Worm (Caenorhabditis elegans): ENCODE measurements around the gene daf-42.

daf-42 gene

DNA sequence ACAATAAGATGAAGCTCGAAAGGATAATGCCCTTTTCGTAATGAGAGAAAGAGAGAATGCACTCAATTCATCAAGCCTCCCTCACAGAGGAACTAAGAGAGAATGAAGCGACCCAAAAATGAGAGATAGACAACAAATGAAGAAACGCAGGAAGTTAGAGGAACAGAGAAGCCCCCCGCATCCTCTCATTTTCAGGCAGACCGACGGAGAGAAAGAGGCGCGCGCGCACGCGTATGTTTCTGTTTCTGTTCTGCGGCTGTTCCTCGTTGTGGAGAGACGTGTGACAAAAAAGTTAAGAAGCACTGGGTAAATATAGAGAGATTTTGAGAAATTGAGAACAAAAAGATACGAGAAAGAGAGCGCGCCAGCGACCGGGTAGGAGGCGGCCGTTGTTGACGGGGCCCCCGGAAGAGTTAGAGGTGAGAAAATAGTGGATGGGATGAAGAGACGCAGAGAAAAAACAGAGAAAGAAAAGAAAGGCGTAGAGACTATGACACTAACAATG, 26.7 kb downstream of the daf-42 start:
- no peak for TF ChIP-seq elt-1 (tag; optimal IDR thresholded peaks at IDR 0.05; ENCODE audit: borderline replicate concordance, insufficient read depth)
- TF ChIP-seq nhr-237 (tag; optimal IDR thresholded peaks at IDR 0.05), result peak; percentile 63
- TF ChIP-seq mep-1 (tag; optimal IDR thresholded peaks at IDR 0.05), result peak; percentile 38
- peak; percentile 12 for TF ChIP-seq blmp-1 (tag; optimal IDR thresholded peaks at IDR 0.05)
- peak; percentile 87 for TF ChIP-seq unc-120 (tag; optimal IDR thresholded peaks at IDR 0.05; ENCODE audit: poor library complexity, severe bottlenecking)
- no peak for TF ChIP-seq nhr-28 (tag; optimal IDR thresholded peaks at IDR 0.05)
- TF ChIP-seq hlh-1 (tag; optimal IDR thresholded peaks at IDR 0.05), result peak; percentile 81
- TF ChIP-seq lsy-2 (tag; optimal IDR thresholded peaks at IDR 0.05), result peak; percentile 40
- TF ChIP-seq snpc-4 (tag; optimal IDR thresholded peaks at IDR 0.05), result no peak
- TF ChIP-seq mls-2 (tag; optimal IDR thresholded peaks at IDR 0.05), result peak; percentile 65
- no peak for TF ChIP-seq cnd-1 (tag; optimal IDR thresholded peaks at IDR 0.05)
- TF ChIP-seq ham-2 (GFP tag; optimal IDR thresholded peaks at IDR 0.05), result peak; percentile 78
- TF ChIP-seq unc-62 (GFP tag; optimal IDR thresholded peaks at IDR 0.05), result peak; percentile 70
- no peak for TF ChIP-seq zip-8 (tag; optimal IDR thresholded peaks at IDR 0.05)
- TF ChIP-seq ces-1 (GFP tag; optimal IDR thresholded peaks at IDR 0.05), result peak; percentile 89

DNA sequence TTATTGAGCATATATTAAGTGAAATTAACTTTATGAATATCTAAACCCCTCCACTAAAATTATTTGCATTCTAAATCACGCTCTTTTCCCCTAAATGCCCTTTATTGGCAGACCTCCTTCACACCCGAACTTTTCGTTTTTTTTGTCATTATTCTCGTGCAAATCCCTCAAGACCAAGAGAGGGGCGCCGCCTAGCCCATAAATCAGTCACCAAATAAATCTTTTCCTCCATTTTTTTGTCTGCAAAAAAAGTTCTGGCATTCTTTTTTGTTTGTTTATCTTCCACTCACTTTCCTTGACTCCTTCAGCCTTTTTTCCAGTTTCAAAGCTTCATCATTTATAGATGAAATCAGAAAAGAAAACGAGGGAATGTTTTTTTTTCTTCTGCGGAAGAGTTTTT, 27.8 kb downstream of the daf-42 start:
- TF ChIP-seq cnd-1 (tag; optimal IDR thresholded peaks at IDR 0.05), result no peak
- TF ChIP-seq tbx-8 (GFP tag; optimal IDR thresholded peaks at IDR 0.05), result no peak
- TF ChIP-seq ceh-83 (GFP tag; optimal IDR thresholded peaks at IDR 0.05), result no peak
- TF ChIP-seq drap-1 (GFP tag; optimal IDR thresholded peaks at IDR 0.05), result no peak
- TF ChIP-seq ztf-11 (tag; optimal IDR thresholded peaks at IDR 0.05), result no peak
- TF ChIP-seq nhr-237 (tag; optimal IDR thresholded peaks at IDR 0.05), result no peak
- TF ChIP-seq lin-32 (GFP tag; optimal IDR thresholded peaks at IDR 0.05), result no peak
- no peak for TF ChIP-seq flh-1 (GFP tag; optimal IDR thresholded peaks at IDR 0.05)

DNA sequence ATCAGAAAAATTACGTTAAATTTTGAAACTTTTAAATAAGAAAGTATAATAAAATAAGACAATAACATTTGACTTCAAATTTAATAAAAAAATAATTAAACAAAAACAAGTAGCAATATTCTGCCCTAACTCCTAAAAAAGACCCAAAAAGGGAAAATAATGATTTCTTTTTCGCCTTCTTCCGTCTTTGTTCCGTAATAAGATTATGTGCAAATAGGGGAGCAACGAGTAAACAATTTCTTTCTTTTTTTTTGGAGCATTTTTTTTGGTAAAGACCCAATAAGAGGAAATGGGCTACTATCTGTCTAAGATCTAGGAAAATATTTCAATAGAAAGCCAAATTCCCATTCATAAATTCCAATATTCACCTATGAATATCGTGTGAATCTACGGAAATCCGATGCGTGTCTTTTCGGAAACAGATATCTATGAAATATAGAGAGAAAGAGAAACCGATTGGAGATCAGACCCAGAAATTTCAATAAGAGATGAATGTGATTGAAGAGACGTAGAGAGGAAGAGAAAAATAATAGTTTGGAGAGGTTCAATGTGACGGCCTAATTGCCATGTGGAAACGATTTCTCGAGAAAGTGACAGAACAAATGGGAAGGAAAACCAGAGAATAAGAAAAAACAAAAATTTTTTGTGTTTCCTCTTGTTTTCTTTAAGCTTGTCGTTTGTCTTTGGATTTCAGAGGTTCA, 28.7 kb downstream of the daf-42 start:
- TF ChIP-seq elt-1 (tag; optimal IDR thresholded peaks at IDR 0.05; ENCODE audit: borderline replicate concordance, insufficient read depth), result peak; percentile 51
- TF ChIP-seq unc-120 (tag; optimal IDR thresholded peaks at IDR 0.05; ENCODE audit: poor library complexity, severe bottlenecking), result no peak
- TF ChIP-seq sptf-1 (tag; optimal IDR thresholded peaks at IDR 0.05), result no peak
- TF ChIP-seq ces-1 (GFP tag; optimal IDR thresholded peaks at IDR 0.05), result peak; percentile 83
- TF ChIP-seq ham-2 (GFP tag; optimal IDR thresholded peaks at IDR 0.05), result no peak
- peak; percentile 63 for TF ChIP-seq unc-62 (GFP tag; optimal IDR thresholded peaks at IDR 0.05)

DNA sequence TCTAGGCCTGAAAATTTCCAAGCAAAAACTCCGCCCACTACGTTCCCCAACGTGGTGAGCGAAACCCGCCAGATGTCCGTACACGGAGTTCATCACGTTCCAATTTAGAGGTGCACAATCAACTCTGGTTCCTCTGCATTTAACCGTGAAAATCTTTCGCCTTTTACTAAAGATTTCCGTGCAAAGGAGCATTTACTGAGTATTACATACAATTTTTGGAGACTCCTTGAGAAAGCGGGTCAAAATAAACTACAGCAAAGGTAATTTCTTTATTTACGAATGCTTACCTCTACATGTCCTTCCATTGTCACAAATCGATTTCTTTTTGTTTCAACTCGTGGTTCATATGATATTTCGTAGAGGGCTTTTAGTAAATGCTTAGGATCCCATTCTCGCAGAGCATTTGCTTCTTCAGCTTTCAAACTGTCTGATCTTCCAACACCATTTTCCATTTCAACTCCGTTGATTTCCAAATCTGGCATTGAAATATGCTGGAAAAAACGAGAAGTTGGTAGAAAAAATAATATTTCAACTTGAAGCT, 30.0 kb downstream of the daf-42 start, which contains the start of gene F42C5.9:
Gene F42C5.9, minus strand, starts transcription at position 491 of the 541 bp plus-strand sequence.
- TF ChIP-seq ztf-11 (tag; optimal IDR thresholded peaks at IDR 0.05), result no peak
- no peak for TF ChIP-seq cnd-1 (tag; optimal IDR thresholded peaks at IDR 0.05)
- TF ChIP-seq nhr-2 (tag; optimal IDR thresholded peaks at IDR 0.05), result no peak
- TF ChIP-seq zip-8 (tag; optimal IDR thresholded peaks at IDR 0.05), result no peak
- TF ChIP-seq lin-32 (GFP tag; optimal IDR thresholded peaks at IDR 0.05), result no peak
- TF ChIP-seq nhr-76 (tag; optimal IDR thresholded peaks at IDR 0.05), result no peak
- TF ChIP-seq unc-120 (tag; optimal IDR thresholded peaks at IDR 0.05; ENCODE audit: poor library complexity, severe bottlenecking), result no peak

DNA sequence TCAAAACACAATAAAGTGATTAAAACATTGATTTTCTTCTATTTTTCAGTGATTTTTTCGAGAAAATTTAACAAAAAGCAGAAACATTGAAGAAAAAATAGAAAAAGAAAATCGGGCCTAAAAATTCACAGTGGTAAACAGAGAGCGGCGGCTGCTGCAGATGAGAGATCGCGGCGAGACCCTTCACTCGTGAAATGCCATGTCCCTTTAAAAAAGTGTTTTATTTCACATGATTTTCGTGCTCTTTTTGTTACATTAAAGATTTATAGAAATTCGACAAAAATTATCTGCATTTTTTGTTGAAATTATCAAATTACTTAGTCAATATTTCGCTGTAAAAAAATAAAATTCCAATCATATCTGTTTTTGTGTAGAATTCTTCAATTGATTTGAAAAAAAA, 32.7 kb downstream of the daf-42 start:
- TF ChIP-seq M03D4.4 (tag; optimal IDR thresholded peaks at IDR 0.05) (no peak), ces-1 (GFP tag; optimal IDR thresholded peaks at IDR 0.05) (peak; percentile 9), lin-13 (tag; optimal IDR thresholded peaks at IDR 0.05) (peak; percentile 33), ceh-83 (GFP tag; optimal IDR thresholded peaks at IDR 0.05) (no peak), tbx-8 (GFP tag; optimal IDR thresholded peaks at IDR 0.05) (no peak), nhr-28 (tag; optimal IDR thresholded peaks at IDR 0.05) (no peak), bed-3 (GFP tag; optimal IDR thresholded peaks at IDR 0.05) (no peak), drap-1 (GFP tag; optimal IDR thresholded peaks at IDR 0.05) (no peak), blmp-1 (tag; optimal IDR thresholded peaks at IDR 0.05) (no peak), nhr-237 (tag; optimal IDR thresholded peaks at IDR 0.05) (peak; percentile 32), mab-5 (tag; optimal IDR thresholded peaks at IDR 0.05) (no peak), mls-2 (tag; optimal IDR thresholded peaks at IDR 0.05) (no peak), ham-2 (GFP tag; optimal IDR thresholded peaks at IDR 0.05) (no peak), sem-2 (GFP tag; optimal IDR thresholded peaks at IDR 0.05) (no peak), lin-32 (GFP tag; optimal IDR thresholded peaks at IDR 0.05) (no peak), hlh-1 (tag; optimal IDR thresholded peaks at IDR 0.05) (peak; percentile 59), flh-1 (GFP tag; optimal IDR thresholded peaks at IDR 0.05) (no peak), nhr-76 (tag; optimal IDR thresholded peaks at IDR 0.05) (no peak), pha-4 (tag; optimal IDR thresholded peaks at IDR 0.05) (peak; percentile 49), nhr-2 (tag; optimal IDR thresholded peaks at IDR 0.05) (no peak), ceh-43 (GFP tag; optimal IDR thresholded peaks at IDR 0.05) (no peak), nhr-12 (tag; optimal IDR thresholded peaks at IDR 0.05) (no peak), unc-120 (tag; optimal IDR thresholded peaks at IDR 0.05; ENCODE audit: poor library complexity, severe bottlenecking) (no peak), cnd-1 (tag; optimal IDR thresholded peaks at IDR 0.05) (no peak), zip-8 (tag; optimal IDR thresholded peaks at IDR 0.05) (no peak), mep-1 (tag; optimal IDR thresholded peaks at IDR 0.05) (peak; percentile 76), ceh-39 (tag; optimal IDR thresholded peaks at IDR 0.05) (no peak), lsy-2 (tag; optimal IDR thresholded peaks at IDR 0.05) (peak; percentile 50), ztf-11 (tag; optimal IDR thresholded peaks at IDR 0.05) (no peak), elt-1 (tag; optimal IDR thresholded peaks at IDR 0.05; ENCODE audit: borderline replicate concordance, insufficient read depth) (no peak), elt-3 (tag; optimal IDR thresholded peaks at IDR 0.05) (no peak), unc-39 (tag; optimal IDR thresholded peaks at IDR 0.05) (no peak), unc-62 (GFP tag; optimal IDR thresholded peaks at IDR 0.05) (no peak), snpc-4 (tag; optimal IDR thresholded peaks at IDR 0.05) (no peak), sptf-1 (tag; optimal IDR thresholded peaks at IDR 0.05) (peak; percentile 14)

Data from whole organism, mixed stage, embryonic.